Worm (Caenorhabditis elegans): ENCODE results near the gene npp-27.

- no peak for TF ChIP-seq pag-3 (tag; optimal IDR thresholded peaks at IDR 0.05; ENCODE audit: borderline replicate concordance)
- TF ChIP-seq pha-4 (tag; optimal IDR thresholded peaks at IDR 0.05): no peak
- TF ChIP-seq pros-1 (tag; optimal IDR thresholded peaks at IDR 0.05): no peak
These were observed 46.7 kb upstream of the npp-27 start, which contains the start of gene csr-1 for ce11 chrIV:7956643-7957317.

Data from whole organism, late embryonic.